Fruit fly (Drosophila melanogaster) whole organism, embryonic: ENCODE measurements around the gene Ptp69D.

Experiments used
- Abd-B ChIP-seq: fragments of 200-800 bp; sonication (Bioruptor generic); optimal IDR thresholded peaks from 2 replicates; lab custom pipeline; 2018; ENCODE audit warnings: missing biosample characterization, mild to moderate bottlenecking, missing genetic modification characterization, moderate library complexity
- BEAF-32 ChIP-seq: fragments of 200-800 bp; sonication (Bioruptor generic); optimal IDR thresholded peaks from 3 replicates; lab custom pipeline; 2017; ENCODE audit warnings: missing biosample characterization, missing genetic modification characterization, mild to moderate bottlenecking, moderate library complexity, missing genetic modification reagents
- CG10147 ChIP-seq: fragments of 200-800 bp; sonication (Bioruptor generic); optimal IDR thresholded peaks from 2 replicates; lab custom pipeline; 2019; ENCODE audit warnings: missing biosample characterization, mild to moderate bottlenecking, missing genetic modification characterization, moderate library complexity
- CG14667 ChIP-seq: fragments of 200-800 bp; sonication (Bioruptor generic); IDR thresholded peaks from 2 replicates; pipeline ENCODE4 v1.3.6; 2022; ENCODE audit warnings: missing biosample characterization, missing genetic modification characterization
- CG1647 ChIP-seq: fragments of 200-800 bp; sonication (Bioruptor generic); optimal IDR thresholded peaks from 3 replicates; lab custom pipeline; 2016; ENCODE audit warnings: missing biosample characterization, missing genetic modification characterization
- CG16779 ChIP-seq: fragments of 200-800 bp; sonication (Bioruptor generic); IDR thresholded peaks from 2 replicates; pipeline ENCODE4 v1.3.6; 2022; ENCODE audit warnings: missing biosample characterization, missing genetic modification characterization
- CG17328 ChIP-seq: fragments of 200-800 bp; sonication (Bioruptor generic); IDR thresholded peaks from 2 replicates; pipeline ENCODE4 v1.3.6; 2022; ENCODE audit warnings: missing biosample characterization, missing genetic modification characterization
- CG17361 ChIP-seq: fragments of 200-800 bp; sonication (Bioruptor generic); IDR thresholded peaks from 3 replicates; pipeline ENCODE4 v1.3.6; 2022; ENCODE audit warnings: missing biosample characterization, missing genetic modification characterization
- CG30020 ChIP-seq: fragments of 200-800 bp; optimal IDR thresholded peaks from 2 replicates; lab custom pipeline; 2019; ENCODE audit warnings: missing biosample characterization, mild to moderate bottlenecking, missing genetic modification characterization, moderate library complexity
- CG32767 ChIP-seq: fragments of 200-800 bp; sonication (Bioruptor generic); IDR thresholded peaks from 2 replicates; pipeline ENCODE4 v1.3.6; 2022; ENCODE audit warnings: missing biosample characterization, missing genetic modification characterization
- CG3407 ChIP-seq: fragments of 200-800 bp; sonication (Bioruptor generic); optimal IDR thresholded peaks from 2 replicates; lab custom pipeline; 2018; ENCODE audit warnings: missing biosample characterization, mild to moderate bottlenecking, missing genetic modification characterization
- CG4404 ChIP-seq: fragments of 200-800 bp; sonication (Bioruptor generic); IDR thresholded peaks from 2 replicates; pipeline ENCODE4 v1.3.6; 2022; ENCODE audit warnings: missing biosample characterization, missing genetic modification characterization
- CG4854 ChIP-seq: fragments of 200-800 bp; sonication (Bioruptor generic); optimal IDR thresholded peaks from 2 replicates; lab custom pipeline; 2016; ENCODE audit warnings: missing biosample characterization, missing genetic modification characterization, inconsistent platforms
- CG6791 ChIP-seq: fragments of 200-800 bp; sonication (Bioruptor generic); IDR thresholded peaks from 3 replicates; pipeline ENCODE4 v1.3.6; 2022; ENCODE audit warnings: missing biosample characterization, missing genetic modification characterization; ENCODE audit not compliant: partially characterized antibody
- CG6854 ChIP-seq: fragments of 200-800 bp; sonication (Bioruptor generic); optimal IDR thresholded peaks from 3 replicates; lab custom pipeline; 2017; ENCODE audit warnings: missing biosample characterization, mild to moderate bottlenecking, missing genetic modification characterization
- CG7357 ChIP-seq: fragments of 200-800 bp; sonication (Bioruptor generic); IDR thresholded peaks from 3 replicates; pipeline ENCODE4 v1.3.6; 2022; ENCODE audit warnings: missing biosample characterization, missing genetic modification characterization
- CG8281 ChIP-seq: fragments of 200-800 bp; sonication (Bioruptor generic); optimal IDR thresholded peaks from 2 replicates; lab custom pipeline; 2018; ENCODE audit warnings: missing biosample characterization, mild to moderate bottlenecking, missing genetic modification characterization, moderate library complexity
- CG9437 ChIP-seq: fragments of 200-800 bp; sonication (Bioruptor generic); optimal IDR thresholded peaks from 2 replicates; lab custom pipeline; 2018; ENCODE audit warnings: missing biosample characterization, mild to moderate bottlenecking, missing genetic modification characterization
- CG9609 ChIP-seq: fragments of 200-800 bp; sonication (Bioruptor generic); optimal IDR thresholded peaks from 3 replicates; lab custom pipeline; 2016; ENCODE audit warnings: missing biosample characterization, missing genetic modification characterization
- CG9876 ChIP-seq: fragments of 200-800 bp; sonication (Bioruptor generic); optimal IDR thresholded peaks from 2 replicates; lab custom pipeline; 2016; ENCODE audit warnings: missing biosample characterization, missing genetic modification characterization
- Dbx ChIP-seq: fragments of 200-800 bp; sonication (Bioruptor generic); IDR thresholded peaks from 3 replicates; pipeline ENCODE4 v1.3.6; 2022; ENCODE audit warnings: missing biosample characterization, missing genetic modification characterization
- Ets65A ChIP-seq: fragments of 200-800 bp; sonication (Bioruptor generic); peaks from one replicate; lab custom pipeline; 2016; ENCODE audit warnings: missing biosample characterization, missing genetic modification characterization
- HmgZ ChIP-seq: fragments of 200-800 bp; sonication (Bioruptor generic); optimal IDR thresholded peaks from 2 replicates; lab custom pipeline; 2018; ENCODE audit warnings: missing biosample characterization, mild to moderate bottlenecking, missing genetic modification characterization
- Kr ChIP-seq: fragments of 200-800 bp; sonication (Bioruptor generic); optimal IDR thresholded peaks from 2 replicates; lab custom pipeline; 2017; ENCODE audit warnings: missing biosample characterization, mild to moderate bottlenecking, missing genetic modification characterization
- MESR4 ChIP-seq: fragments of 200-800 bp; sonication (Bioruptor generic); optimal IDR thresholded peaks from 2 replicates; lab custom pipeline; 2018; ENCODE audit warnings: missing biosample characterization, mild to moderate bottlenecking, missing genetic modification characterization, moderate library complexity
- Spps ChIP-seq: fragments of 200-800 bp; sonication (Bioruptor generic); optimal IDR thresholded peaks from 2 replicates; lab custom pipeline; 2018; ENCODE audit warnings: missing biosample characterization, mild to moderate bottlenecking, missing genetic modification characterization
- Xrp1 ChIP-seq: fragments of 200-800 bp; sonication (Bioruptor generic); IDR thresholded peaks from 2 replicates; pipeline ENCODE4 v1.3.6; 2022; ENCODE audit warnings: missing biosample characterization, missing genetic modification characterization
- ash1 ChIP-seq: fragments of 200-800 bp; sonication (Bioruptor generic); optimal IDR thresholded peaks from 2 replicates; lab custom pipeline; 2018; ENCODE audit warnings: missing biosample characterization, mild to moderate bottlenecking, missing genetic modification characterization
- ato ChIP-seq: fragments of 200-800 bp; sonication (Bioruptor generic); IDR thresholded peaks from 2 replicates; pipeline ENCODE4 v1.3.6; 2022; ENCODE audit warnings: missing biosample characterization, missing genetic modification characterization; ENCODE audit not compliant: partially characterized antibody
- da ChIP-seq: fragments of 200-800 bp; sonication (Bioruptor generic); optimal IDR thresholded peaks from 2 replicates; lab custom pipeline; 2016; ENCODE audit warnings: missing biosample characterization, missing genetic modification characterization
- dati ChIP-seq: fragments of 200-800 bp; sonication (Bioruptor generic); IDR thresholded peaks from 2 replicates; pipeline ENCODE4 v1.3.6; 2022; ENCODE audit warnings: missing biosample characterization, missing genetic modification characterization
- dpn ChIP-seq, 2 experiments: fragments of 200-800 bp; sonication (Bioruptor generic); optimal IDR thresholded peaks; 3 replicates each; lab custom pipeline; 2016; ENCODE audit warnings: missing biosample characterization in 2 of 2, missing genetic modification characterization in 2 of 2
- emc ChIP-seq: fragments of 200-800 bp; sonication (Bioruptor generic); optimal IDR thresholded peaks from 2 replicates; lab custom pipeline; 2016; ENCODE audit warnings: missing biosample characterization, missing genetic modification characterization
- eve ChIP-seq, 2 experiments: fragments of >200 bp; optimal IDR thresholded peaks; 2 replicates each; lab custom pipeline; 2017; ENCODE audit warnings: missing biosample characterization in 2 of 2, missing genetic modification characterization in 2 of 2
- jigr1 ChIP-seq: fragments of 200-800 bp; sonication (Bioruptor generic); IDR thresholded peaks from 3 replicates; pipeline ENCODE4 v1.3.6; 2022; ENCODE audit warnings: missing biosample characterization, missing genetic modification characterization
- ken ChIP-seq: fragments of 200-800 bp; sonication (Bioruptor generic); IDR thresholded peaks from 3 replicates; pipeline ENCODE4 v1.3.6; 2022; ENCODE audit warnings: missing biosample characterization, missing genetic modification characterization
- mam ChIP-seq: fragments of 200-800 bp; sonication (Bioruptor generic); optimal IDR thresholded peaks from 3 replicates; lab custom pipeline; 2016; ENCODE audit warnings: missing biosample characterization, missing genetic modification characterization
- nmo ChIP-seq: fragments of 200-800 bp; sonication (Bioruptor generic); optimal IDR thresholded peaks from 2 replicates; lab custom pipeline; 2018; ENCODE audit warnings: missing biosample characterization, mild to moderate bottlenecking, missing genetic modification characterization, moderate library complexity
- nom ChIP-seq: fragments of 200-800 bp; sonication (Bioruptor generic); optimal IDR thresholded peaks from 2 replicates; lab custom pipeline; 2017; ENCODE audit warnings: missing biosample characterization, missing genetic modification characterization, mild to moderate bottlenecking, moderate library complexity, missing genetic modification reagents
- pfk ChIP-seq: fragments of 200-800 bp; sonication (Bioruptor generic); optimal IDR thresholded peaks from 2 replicates; lab custom pipeline; 2018; ENCODE audit warnings: missing biosample characterization, mild to moderate bottlenecking, missing genetic modification characterization, moderate library complexity
- pnt ChIP-seq: fragments of 200-800 bp; sonication (Bioruptor generic); optimal IDR thresholded peaks from 3 replicates; lab custom pipeline; 2016; ENCODE audit warnings: missing biosample characterization, missing genetic modification characterization
- repo ChIP-seq: fragments of 200-800 bp; sonication (Bioruptor generic); optimal IDR thresholded peaks from 2 replicates; lab custom pipeline; 2016; ENCODE audit warnings: missing biosample characterization, missing genetic modification characterization
- seq ChIP-seq: fragments of 200-800 bp; sonication (Bioruptor generic); IDR thresholded peaks from 2 replicates; pipeline ENCODE4 v1.3.6; 2022; ENCODE audit warnings: missing biosample characterization, missing genetic modification characterization
- tio ChIP-seq: fragments of 200-800 bp; sonication (Bioruptor generic); optimal IDR thresholded peaks from 2 replicates; lab custom pipeline; 2017; ENCODE audit warnings: missing biosample characterization, missing genetic modification characterization, inconsistent platforms
- tna ChIP-seq: fragments of 200-800 bp; sonication (Bioruptor generic); IDR thresholded peaks from 2 replicates; pipeline ENCODE4 v1.3.6; 2022; ENCODE audit warnings: missing biosample characterization, missing genetic modification characterization; ENCODE audit not compliant: partially characterized antibody
- vvl ChIP-seq: fragments of 200-800 bp; sonication (Bioruptor generic); IDR thresholded peaks from 2 replicates; pipeline ENCODE4 v1.3.6; 2022; ENCODE audit warnings: missing biosample characterization, missing genetic modification characterization
- zf30C ChIP-seq: fragments of 200-800 bp; sonication (Bioruptor generic); optimal IDR thresholded peaks from 3 replicates; lab custom pipeline; 2018; ENCODE audit warnings: missing biosample characterization, mild to moderate bottlenecking, missing genetic modification characterization
- zfh2 ChIP-seq: fragments of 200-800 bp; sonication (Bioruptor generic); optimal IDR thresholded peaks from 2 replicates; lab custom pipeline; 2016; ENCODE audit warnings: missing biosample characterization, missing genetic modification characterization

Ptp69D gene

DNA sequence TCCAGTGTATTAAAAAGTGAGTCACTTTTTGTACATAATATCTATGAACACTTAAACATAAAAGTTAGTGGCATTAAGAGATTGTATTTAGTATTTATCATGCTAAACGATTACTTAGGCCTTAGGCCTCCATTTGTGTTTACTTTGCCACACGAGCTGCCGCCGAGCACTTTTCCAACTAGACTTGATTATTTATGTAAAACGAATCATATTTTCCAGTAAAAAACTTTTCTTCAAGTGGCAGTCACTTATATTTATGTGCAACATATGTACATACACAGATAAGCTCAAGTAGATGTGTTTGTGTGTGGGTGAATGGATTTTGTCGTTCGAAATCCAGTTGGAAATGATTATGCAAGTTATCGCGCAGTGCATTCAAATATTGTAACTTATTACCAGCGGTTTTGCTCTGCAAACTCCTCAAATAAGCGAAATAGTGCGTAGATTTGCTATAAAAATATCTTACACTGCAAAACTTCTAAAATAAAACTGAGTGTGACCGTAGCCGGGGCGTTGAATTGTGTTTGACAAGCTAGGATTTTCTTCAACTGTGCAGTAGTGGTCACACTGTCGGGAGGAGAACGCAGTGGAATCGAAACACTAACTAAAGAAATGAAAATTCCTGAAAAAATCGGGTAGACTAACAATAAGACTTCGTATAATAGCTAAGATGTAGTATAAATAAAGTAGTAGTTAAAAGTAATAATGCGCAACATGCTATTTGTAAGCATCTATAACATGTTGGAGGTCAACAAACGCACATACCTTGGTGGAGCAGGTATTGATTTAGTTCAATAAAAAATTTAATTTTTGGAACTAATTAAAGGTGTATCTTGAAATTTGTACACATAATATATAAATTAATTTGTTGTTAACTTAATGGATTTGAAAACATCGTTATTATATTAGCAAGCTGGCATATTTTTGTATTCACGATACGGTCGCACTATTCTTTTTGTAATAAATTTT, 15.1 kb downstream of the Ptp69D start, which contains the start of the genes Klc and CG10984 (continued):
- peak; percentile 59 for TF ChIP-seq Xrp1 (GFP tag; lab: Robert Waterston, UW)
- no peak for TF ChIP-seq CG14667 (GFP tag; lab: Robert Waterston, UW)
- peak; percentile 70 for TF ChIP-seq seq (GFP tag; lab: Robert Waterston, UW)
- TF ChIP-seq CG17361 (GFP tag; lab: Robert Waterston, UW): peak; percentile 30; the same call in 1 of the 3 replicates
- peak; percentile 39 for TF ChIP-seq pnt (GFP tag; lab: Kevin White, UChicago)
- TF ChIP-seq CG30020: peak; percentile 89
- no peak for TF ChIP-seq CG4404 (GFP tag; lab: Robert Waterston, UW)
- no peak for TF ChIP-seq emc (GFP tag; lab: Kevin White, UChicago)
- peak; percentile 75 for TF ChIP-seq Ets65A
- TF ChIP-seq MESR4 (GFP tag; lab: Kevin White, UChicago): peak; percentile 89
- TF ChIP-seq CG9437 (GFP tag; lab: Kevin White, UChicago): no peak
- TF ChIP-seq CG3407 (GFP tag; lab: Kevin White, UChicago): peak; percentile 11
- TF ChIP-seq CG4854 (GFP tag; lab: Kevin White, UChicago): peak; percentile 41
- TF ChIP-seq Dbx: peak; percentile 81; the same call in 2 of the 3 replicates
- peak; percentile 71 for TF ChIP-seq zf30C
- peak; percentile 62; the same call in 1 of the 2 replicates for TF ChIP-seq dati (GFP tag; lab: Robert Waterston, UW)
- TF ChIP-seq CG16779 (GFP tag; lab: Robert Waterston, UW): peak; percentile 69; the same call in 1 of the 2 replicates
- TF ChIP-seq eve (GFP tag; optimal IDR thresholded peaks at IDR 0.05; lab: Kevin White, UChicago): peak in 1 of 2 experiments; percentile 87
- peak; percentile 28 for TF ChIP-seq tio
- TF ChIP-seq Kr (GFP tag; lab: Kevin White, UChicago): no peak
- no peak for TF ChIP-seq Abd-B (GFP tag; lab: Kevin White, UChicago)
- TF ChIP-seq ato (GFP tag; lab: Robert Waterston, UW): no peak
- TF ChIP-seq dpn (GFP tag; optimal IDR thresholded peaks at IDR 0.05; lab: Kevin White, UChicago): peak; percentile 24 to 57
- TF ChIP-seq CG1647 (GFP tag; lab: Kevin White, UChicago): peak; percentile 45
- TF ChIP-seq jigr1 (GFP tag; lab: Robert Waterston, UW): peak; percentile 62; the same call in 1 of the 3 replicates
- TF ChIP-seq nmo (GFP tag; lab: Kevin White, UChicago): peak; percentile 49
- peak; percentile 64 for TF ChIP-seq zfh2 (GFP tag; lab: Kevin White, UChicago)
- no peak for TF ChIP-seq CG32767
- TF ChIP-seq pfk (GFP tag; lab: Kevin White, UChicago): peak; percentile 90
- peak; percentile 47; the same call in 1 of the 3 replicates for TF ChIP-seq CG7357 (GFP tag; lab: Robert Waterston, UW)
- TF ChIP-seq tna (GFP tag; lab: Robert Waterston, UW): no peak
- TF ChIP-seq CG17328: peak; percentile 60
- no peak for TF ChIP-seq CG8281 (tag; lab: Kevin White, UChicago)
- no peak for TF ChIP-seq da
- TF ChIP-seq BEAF-32: peak; percentile 58
- peak; percentile 56 for TF ChIP-seq CG10147
- no peak for TF ChIP-seq ash1
- peak; percentile 88 for TF ChIP-seq vvl (GFP tag; lab: Robert Waterston, UW)
- TF ChIP-seq repo: peak; percentile 34
- peak; percentile 63 for TF ChIP-seq mam (GFP tag; lab: Kevin White, UChicago)
- 0 out of 3 replicates have a peak, but pooled peaks have one; percentile 15 for TF ChIP-seq CG6791 (GFP tag; lab: Robert Waterston, UW)
- peak; percentile 58 for TF ChIP-seq CG9609 (GFP tag; lab: Kevin White, UChicago)
- TF ChIP-seq Spps (tag; lab: Kevin White, UChicago): no peak
- TF ChIP-seq CG6854 (GFP tag; lab: Kevin White, UChicago): no peak
- TF ChIP-seq nom: peak; percentile 57
- TF ChIP-seq HmgZ: peak; percentile 10
- TF ChIP-seq ken (GFP tag; lab: Robert Waterston, UW): peak; percentile 65; the same call in 1 of the 3 replicates
- no peak for TF ChIP-seq CG9876
